Worm (Caenorhabditis elegans): ENCODE data around the gene tmem-218.

DNA sequence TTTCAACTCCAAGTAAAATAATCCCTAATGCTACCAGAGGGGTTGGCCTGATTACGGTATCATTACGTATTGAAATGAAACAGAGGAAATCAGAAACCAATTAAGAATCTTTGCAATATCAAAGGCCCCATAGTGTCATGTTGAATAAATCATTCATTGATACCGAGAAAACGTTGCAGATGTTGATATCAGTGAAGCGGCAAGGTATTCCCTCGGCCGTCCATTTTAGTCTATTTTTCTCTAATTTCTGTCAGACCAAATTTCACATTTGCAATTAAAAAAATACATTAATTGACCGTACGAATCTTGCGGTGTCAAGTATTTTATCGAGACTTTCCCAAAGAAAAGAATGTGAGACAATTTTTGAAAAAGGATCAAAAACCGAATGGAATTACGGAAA is 15.2 kb upstream of the tmem-218 start:
- TF ChIP-seq nhr-28 (tag; optimal IDR thresholded peaks at IDR 0.05), result no peak
- no peak for TF ChIP-seq tbx-2 (tag; optimal IDR thresholded peaks at IDR 0.05)
- no peak for TF ChIP-seq nhr-76 (tag; optimal IDR thresholded peaks at IDR 0.05)
- no peak for TF ChIP-seq lin-15B (tag; optimal IDR thresholded peaks at IDR 0.05)
- TF ChIP-seq ama-1 (optimal IDR thresholded peaks at IDR 0.05), result no peak
- TF ChIP-seq lin-39 (tag; optimal IDR thresholded peaks at IDR 0.05), result no peak
